Worm (Caenorhabditis elegans): ENCODE data around the gene ZC168.2.

Gene ZC168.2

ce11 chrIV:10699660-10700059, 28.2 kb upstream of the ZC168.2 start, which contains the start of gene R102.11:
Gene R102.11 (minus strand): TSS chrIV:10699760.
- no peak for TF ChIP-seq aha-1 (tag)
- TF ChIP-seq dmd-6 (GFP tag; IDR thresholded peaks at IDR 0.05) = no peak
- no peak for TF ChIP-seq nhr-6 (tag; optimal IDR thresholded peaks at IDR 0.05)
- TF ChIP-seq Y75B8A.6 (GFP tag; IDR thresholded peaks at IDR 0.05) = no peak
- TF ChIP-seq unc-39 (tag; optimal IDR thresholded peaks at IDR 0.05) = no peak
- no peak for TF ChIP-seq ZK546.5 (tag; optimal IDR thresholded peaks at IDR 0.05)
- TF ChIP-seq spr-3 (GFP tag; optimal IDR thresholded peaks at IDR 0.05) = no peak
- TF ChIP-seq snpc-1.2 (GFP tag; IDR thresholded peaks at IDR 0.05) = no peak

ce11 chrIV:10701866-10702458, 25.9 kb upstream of the ZC168.2 start:
- TF ChIP-seq hlh-30 (tag; optimal IDR thresholded peaks at IDR 0.05; ENCODE audit: insufficient read depth) = peak; percentile 69
- TF ChIP-seq jun-1 (tag; optimal IDR thresholded peaks at IDR 0.05) = no peak
- peak; percentile 60 for TF ChIP-seq nhr-28 (tag; optimal IDR thresholded peaks at IDR 0.05)
- peak in 1 of 2 experiments; percentile 55 for TF ChIP-seq mdl-1 (tag; optimal IDR thresholded peaks at IDR 0.05)
- no peak for TF ChIP-seq fos-1 (tag; optimal IDR thresholded peaks at IDR 0.05)
- TF ChIP-seq ceh-20 (GFP tag; IDR thresholded peaks at IDR 0.05) = 0 out of 2 replicates have a peak, but pooled peaks have one; percentile 57
- peak in 1 of 2 experiments; percentile 58 for TF ChIP-seq unc-62 (GFP tag; optimal IDR thresholded peaks at IDR 0.05 in 1 of 2)
- no peak for TF ChIP-seq unc-62 (tag; optimal IDR thresholded peaks at IDR 0.05)
- peak; percentile 4 for TF ChIP-seq nhr-48 (tag; optimal IDR thresholded peaks at IDR 0.05)
- no peak for TF ChIP-seq ceh-28 (tag; optimal IDR thresholded peaks at IDR 0.05)
- TF ChIP-seq hlh-11 (tag; optimal IDR thresholded peaks at IDR 0.05) = peak; percentile 62

- no peak for TF ChIP-seq Y75B8A.6 (GFP tag; IDR thresholded peaks at IDR 0.05)
Observed at ce11 chrIV:10705176-10705575, 22.7 kb upstream of the ZC168.2 start, which contains the start of gene R102.10. Gene R102.10 (plus strand): TSS chrIV:10705476.

- no peak for TF ChIP-seq arid-1 (GFP tag; conservative IDR thresholded peaks at IDR 0.05)
- no peak for TF ChIP-seq ceh-20 (GFP tag; IDR thresholded peaks at IDR 0.05)
- no peak for TF ChIP-seq egl-43 (GFP tag; IDR thresholded peaks at IDR 0.05)
- TF ChIP-seq nhr-11 (tag; optimal IDR thresholded peaks at IDR 0.05) = no peak
- TF ChIP-seq vab-7 (GFP tag; IDR thresholded peaks at IDR 0.05) = no peak
- TF ChIP-seq nhr-28 (tag; optimal IDR thresholded peaks at IDR 0.05) = no peak
- no peak for TF ChIP-seq Y5F2A.4 (GFP tag; optimal IDR thresholded peaks at IDR 0.05)
- TF ChIP-seq hlh-30 (tag; optimal IDR thresholded peaks at IDR 0.05; ENCODE audit: insufficient read depth) = no peak
- TF ChIP-seq ceh-28 (tag; optimal IDR thresholded peaks at IDR 0.05) = no peak
- no peak for TF ChIP-seq dmd-9 (GFP tag; IDR thresholded peaks at IDR 0.05)
- TF ChIP-seq lin-1 (GFP tag; IDR thresholded peaks at IDR 0.05) = no peak
- TF ChIP-seq F44E2.7 (GFP tag; IDR thresholded peaks at IDR 0.05) = no peak
- no peak for TF ChIP-seq unc-62 (GFP tag; optimal IDR thresholded peaks at IDR 0.05 in 1 of 2)
- TF ChIP-seq unc-62 (tag; optimal IDR thresholded peaks at IDR 0.05) = no peak
- no peak for TF ChIP-seq unc-39 (tag; optimal IDR thresholded peaks at IDR 0.05)
- no peak for TF ChIP-seq nhr-42 (GFP tag; IDR thresholded peaks at IDR 0.05)
- TF ChIP-seq nhr-237 (tag; optimal IDR thresholded peaks at IDR 0.05) = no peak
- TF ChIP-seq tag-97 (GFP tag; IDR thresholded peaks at IDR 0.05) = no peak
- no peak for TF ChIP-seq gei-8 (GFP tag; optimal IDR thresholded peaks at IDR 0.05)
- TF ChIP-seq daf-16 (GFP tag; optimal IDR thresholded peaks at IDR 0.05) = no peak
- no peak for TF ChIP-seq daf-16 (tag; optimal IDR thresholded peaks at IDR 0.05)
Observed at ce11 chrIV:10706090-10706489, 21.7 kb upstream of the ZC168.2 start, which contains the start of gene R102.6. Gene R102.6 (minus strand): TSS chrIV:10706190.

ce11 chrIV:10711729-10712128, 16.1 kb upstream of the ZC168.2 start, which contains the start of gene glb-21:
Gene glb-21 (minus strand): TSS chrIV:10711794.
- no peak for TF ChIP-seq madf-9 (GFP tag; conservative IDR thresholded peaks at IDR 0.05)
- no peak for TF ChIP-seq nhr-11 (tag; optimal IDR thresholded peaks at IDR 0.05)
- peak in 1 of 2 experiments; percentile 10 for TF ChIP-seq unc-62 (GFP tag; optimal IDR thresholded peaks at IDR 0.05 in 1 of 2)
- no peak for TF ChIP-seq unc-62 (tag; optimal IDR thresholded peaks at IDR 0.05)
- no peak for TF ChIP-seq aly-2 (tag; optimal IDR thresholded peaks at IDR 0.05)
- peak; percentile 60 for TF ChIP-seq aha-1 (tag)
- no peak for TF ChIP-seq nhr-237 (tag; optimal IDR thresholded peaks at IDR 0.05)
- no peak for TF ChIP-seq tra-1 (GFP tag; IDR thresholded peaks at IDR 0.05)
